Worm (Caenorhabditis elegans) whole organism, early embryonic: ENCODE results near the gene Y116F11A.1.

Experiments
- ama-1 ChIP-seq: fragments of 150-350 bp; optimal IDR thresholded peaks from 2 replicates; lab custom pipeline; 2014
- flt-1 ChIP-seq: fragments of 200-800 bp; sonication (Bioruptor generic); IDR thresholded peaks from 2 replicates; pipeline ENCODE4 v1.3.6; 2022; ENCODE audit warnings: missing genetic modification characterization, missing compliant biosample characterization
- hmbx-1 ChIP-seq: sonication (generic microtip); optimal IDR thresholded peaks from 2 replicates; lab custom pipeline; 2016; ENCODE audit warnings: mild to moderate bottlenecking, missing genetic modification characterization, missing compliant biosample characterization
- tbx-11 ChIP-seq: fragments of 200-800 bp; sonication (Bioruptor generic); IDR thresholded peaks from 2 replicates; pipeline ENCODE4 v1.3.6; 2022; ENCODE audit warnings: missing genetic modification characterization, missing compliant biosample characterization

ce11 chrV:19777227-19777626, 46.8 kb downstream of the Y116F11A.1 start, which contains the start of gene fbxa-118:
- no peak for TF ChIP-seq ama-1
- no peak for TF ChIP-seq flt-1
- TF ChIP-seq hmbx-1 (tag; lab: Kevin White, UChicago), result no peak
- TF ChIP-seq tbx-11 (GFP tag; lab: Robert Waterston, UW), result no peak
